Worm (Caenorhabditis elegans): Measurements from ENCODE around the gene hpo-36.
A peak's percentile ranks its signal among the peaks of the same experiment; 100 is the strongest.

ce11 chrV:3743172-3743626, 4.0 kb upstream of the hpo-36 start, which contains the start of gene mtm-9:
- TF ChIP-seq lin-15B (tag; optimal IDR thresholded peaks at IDR 0.05) (no peak), lin-35 (GFP tag; optimal IDR thresholded peaks at IDR 0.05) (peak; percentile 94 to 98), egl-13 (tag; optimal IDR thresholded peaks at IDR 0.05) (no peak), pag-3 (tag; optimal IDR thresholded peaks at IDR 0.05; ENCODE audit: borderline replicate concordance, insufficient read depth) (no peak), jun-1 (tag; optimal IDR thresholded peaks at IDR 0.05) (peak; percentile 25)

All from whole organism, L1 larva.